Fruit fly (Drosophila melanogaster) whole organism, wandering third instar larva: ENCODE data around the gene CG33784.

Source experiments
- Hr78 ChIP-seq: fragments of >200 bp; optimal IDR thresholded peaks from 2 replicates; lab custom pipeline; 2017; ENCODE audit warnings: missing biosample characterization, missing genetic modification characterization
- h ChIP-seq: fragments of 200-800 bp; sonication (Bioruptor generic); optimal IDR thresholded peaks from 3 replicates; lab custom pipeline; 2016; ENCODE audit warnings: missing biosample characterization, mild to moderate bottlenecking, missing genetic modification characterization
- jim ChIP-seq: fragments of 175-275, 200-325 bp; sonication (Bioruptor generic); optimal IDR thresholded peaks from 2 replicates; lab custom pipeline; 2016; ENCODE audit warnings: missing biosample characterization, mild to moderate bottlenecking, missing genetic modification characterization
- usp ChIP-seq: fragments of >200 bp; optimal IDR thresholded peaks from 2 replicates; lab custom pipeline; 2017; ENCODE audit warnings: missing biosample characterization, missing genetic modification characterization

dm6 chr3R:10095052-10095451, 27.3 kb downstream of the CG33784 start:
- TF ChIP-seq h (GFP tag; lab: Kevin White, UChicago) = no peak
- no peak for TF ChIP-seq usp (GFP tag; lab: Kevin White, UChicago)
- TF ChIP-seq Hr78 (GFP tag; lab: Kevin White, UChicago) = no peak
- no peak for TF ChIP-seq jim (GFP tag; lab: Kevin White, UChicago)
